Fruit fly (Drosophila melanogaster) whole organism, adult: ENCODE data around the gene CG12991.

Experiments used
- CG14711 ChIP-seq: fragments of 200-800 bp; sonication (Bioruptor generic); optimal IDR thresholded peaks from 2 replicates; lab custom pipeline; 2018; ENCODE audit warnings: missing biosample characterization, mild to moderate bottlenecking, missing genetic modification characterization, moderate library complexity
- CG1620 ChIP-seq: fragments of 200-800 bp; sonication (Bioruptor generic); optimal IDR thresholded peaks from 2 replicates; lab custom pipeline; 2016; ENCODE audit warnings: missing biosample characterization, missing genetic modification characterization
- CG33017 ChIP-seq: fragments of 200-800 bp; sonication (Bioruptor generic); optimal IDR thresholded peaks from 2 replicates; lab custom pipeline; 2018; ENCODE audit warnings: missing biosample characterization, mild to moderate bottlenecking, missing genetic modification characterization, moderate library complexity
- CG5204 ChIP-seq: fragments of 200-800 bp; sonication (Bioruptor generic); optimal IDR thresholded peaks from 2 replicates; lab custom pipeline; 2016; ENCODE audit warnings: missing biosample characterization, missing genetic modification characterization
- Clk ChIP-seq: fragments of 200-800 bp; sonication (Bioruptor generic); optimal IDR thresholded peaks from 2 replicates; lab custom pipeline; 2017; ENCODE audit warnings: missing biosample characterization, missing genetic modification characterization
- Mnt ChIP-seq: fragments of 200-800 bp; sonication (Bioruptor generic); optimal IDR thresholded peaks from 2 replicates; lab custom pipeline; 2016; ENCODE audit warnings: missing biosample characterization, mild to moderate bottlenecking, missing genetic modification characterization
- bab1 ChIP-seq: fragments of 200-800 bp; sonication (Bioruptor generic); optimal IDR thresholded peaks from 3 replicates; lab custom pipeline; 2019; ENCODE audit warnings: missing biosample characterization, mild to moderate bottlenecking, missing genetic modification characterization, moderate library complexity
- cnc ChIP-seq, 2 experiments: fragments of >200 bp; optimal IDR thresholded peaks; 2 replicates each; lab custom pipeline; 2017

- no peak for TF ChIP-seq CG33017 (tag; lab: Kevin White, UChicago)
- TF ChIP-seq CG5204 (GFP tag; lab: Kevin White, UChicago), result no peak
- no peak for TF ChIP-seq cnc (optimal IDR thresholded peaks at IDR 0.05; lab: Kevin White, UChicago)
- TF ChIP-seq Mnt (GFP tag; lab: Kevin White, UChicago), result no peak
- TF ChIP-seq CG1620 (GFP tag; lab: Kevin White, UChicago), result no peak
- TF ChIP-seq bab1 (GFP tag; lab: Kevin White, UChicago), result no peak
- TF ChIP-seq CG14711, result no peak
- TF ChIP-seq Clk (GFP tag; lab: Kevin White, UChicago), result no peak
These were observed 6.2 kb downstream of the CG12991 start for dm6 chrX:17585892-17586291.
